Worm (Caenorhabditis elegans) whole organism, late embryonic: ENCODE data around the gene ippk-1.

Experiments used
- C08G9.2 ChIP-seq: sonication (generic microtip); optimal IDR thresholded peaks from 2 replicates; lab custom pipeline; 2016; ENCODE audit warnings: mild to moderate bottlenecking, missing genetic modification characterization, moderate library complexity, missing compliant biosample characterization
- K02D7.2 ChIP-seq: sonication (generic microtip); optimal IDR thresholded peaks from 2 replicates; lab custom pipeline; 2017; ENCODE audit warnings: mild to moderate bottlenecking, missing genetic modification characterization, missing compliant biosample characterization
- Y22D7AL.16 ChIP-seq: sonication (generic microtip); optimal IDR thresholded peaks from 2 replicates; lab custom pipeline; 2016; ENCODE audit warnings: missing genetic modification characterization, missing compliant biosample characterization
- ceh-14 ChIP-seq: sonication (generic microtip); optimal IDR thresholded peaks from 2 replicates; lab custom pipeline; 2016; ENCODE audit warnings: missing genotype, missing genetic modification characterization, missing compliant biosample characterization
- ceh-18 ChIP-seq: sonication (generic microtip); optimal IDR thresholded peaks from 2 replicates; lab custom pipeline; 2016; ENCODE audit warnings: missing genetic modification characterization, missing compliant biosample characterization
- ceh-22 ChIP-seq: sonication (generic microtip); optimal IDR thresholded peaks from 2 replicates; lab custom pipeline; 2017; ENCODE audit warnings: missing biosample characterization, missing genetic modification characterization
- ceh-31 ChIP-seq: sonication (generic microtip); optimal IDR thresholded peaks from 2 replicates; lab custom pipeline; 2016; ENCODE audit warnings: missing genetic modification characterization, missing compliant biosample characterization
- ceh-34 ChIP-seq: sonication (generic microtip); optimal IDR thresholded peaks from 2 replicates; lab custom pipeline; 2016; ENCODE audit warnings: mild to moderate bottlenecking, missing genetic modification characterization, missing compliant biosample characterization
- ceh-45 ChIP-seq: fragments of 200-800 bp; sonication (Bioruptor generic); IDR thresholded peaks from 2 replicates; pipeline ENCODE4 v1.3.6; 2022; ENCODE audit warnings: missing genetic modification reagents, missing genetic modification characterization, missing compliant biosample characterization
- ceh-48 ChIP-seq: sonication (generic microtip); optimal IDR thresholded peaks from 2 replicates; lab custom pipeline; 2016; ENCODE audit warnings: missing genetic modification characterization, inconsistent platforms, missing compliant biosample characterization
- ceh-6 ChIP-seq: fragments of 200-800 bp; sonication (Bioruptor generic); optimal IDR thresholded peaks from 2 replicates; lab custom pipeline; 2018; ENCODE audit warnings: mild to moderate bottlenecking, missing genetic modification characterization, missing compliant biosample characterization
- dve-1 ChIP-seq: sonication (generic microtip); optimal IDR thresholded peaks from 2 replicates; lab custom pipeline; 2017; ENCODE audit warnings: antibody characterized with exemption, mild to moderate bottlenecking, missing genetic modification characterization, missing compliant biosample characterization
- elt-2 ChIP-seq: sonication (generic microtip); optimal IDR thresholded peaks from 2 replicates; lab custom pipeline; 2016; ENCODE audit warnings: missing genetic modification reagents, missing genetic modification characterization, missing compliant biosample characterization
- fax-1 ChIP-seq: sonication (generic microtip); optimal IDR thresholded peaks from 2 replicates; lab custom pipeline; 2016; ENCODE audit warnings: missing genotype, missing genetic modification characterization, missing compliant biosample characterization
- fkh-10 ChIP-seq: fragments of 150-350 bp; optimal IDR thresholded peaks from 2 replicates; lab custom pipeline; 2014; ENCODE audit warnings: missing biosample characterization, missing genetic modification reagents, missing genetic modification characterization
- hlh-13 ChIP-seq: fragments of 200-800 bp; sonication (Bioruptor generic); optimal IDR thresholded peaks from 2 replicates; lab custom pipeline; 2018; ENCODE audit warnings: mild to moderate bottlenecking, missing genetic modification characterization, missing compliant biosample characterization
- hlh-30 ChIP-seq: sonication (generic microtip); optimal IDR thresholded peaks from 2 replicates; lab custom pipeline; 2017; ENCODE audit warnings: antibody characterized with exemption, missing genetic modification characterization, missing compliant biosample characterization; ENCODE audit not compliant: insufficient read depth
- hlh-6 ChIP-seq: sonication (generic microtip); optimal IDR thresholded peaks from 2 replicates; lab custom pipeline; 2016; ENCODE audit warnings: missing genotype, missing genetic modification characterization, missing compliant biosample characterization
- lin-11 ChIP-seq: fragments of 200-800 bp; sonication (Bioruptor generic); optimal IDR thresholded peaks from 2 replicates; lab custom pipeline; 2018; ENCODE audit warnings: mild to moderate bottlenecking, missing genetic modification characterization, missing compliant biosample characterization
- mec-3 ChIP-seq: sonication (generic microtip); optimal IDR thresholded peaks from 2 replicates; lab custom pipeline; 2016; ENCODE audit warnings: borderline replicate concordance, missing genetic modification characterization, missing compliant biosample characterization
- nhr-232 ChIP-seq: sonication (generic microtip); optimal IDR thresholded peaks from 2 replicates; lab custom pipeline; 2016; ENCODE audit warnings: missing genetic modification characterization, missing compliant biosample characterization
- npax-4 ChIP-seq: sonication (generic microtip); optimal IDR thresholded peaks from 2 replicates; lab custom pipeline; 2016; ENCODE audit warnings: missing genetic modification characterization, missing compliant biosample characterization
- pag-3 ChIP-seq: sonication (generic microtip); optimal IDR thresholded peaks from 2 replicates; lab custom pipeline; 2016; ENCODE audit warnings: missing compliant biosample characterization, missing genetic modification characterization, borderline replicate concordance
- ref-2 ChIP-seq: sonication (generic microtip); optimal IDR thresholded peaks from 2 replicates; lab custom pipeline; 2016; ENCODE audit warnings: missing genetic modification characterization, missing compliant biosample characterization
- sdc-2 ChIP-seq: sonication (generic microtip); optimal IDR thresholded peaks from 2 replicates; lab custom pipeline; 2016; ENCODE audit warnings: missing genotype, missing genetic modification characterization, missing compliant biosample characterization
- sox-2 ChIP-seq: fragments of 200-800 bp; sonication (Bioruptor generic); IDR thresholded peaks from 2 replicates; pipeline ENCODE4 v1.3.6; 2022; ENCODE audit warnings: missing genetic modification reagents, missing genetic modification characterization, missing compliant biosample characterization
- sox-4 ChIP-seq: sonication (generic microtip); optimal IDR thresholded peaks from 2 replicates; lab custom pipeline; 2017; ENCODE audit warnings: mild to moderate bottlenecking, missing genetic modification characterization, inconsistent platforms, missing compliant biosample characterization
- syd-9 ChIP-seq: sonication (generic microtip); optimal IDR thresholded peaks from 2 replicates; lab custom pipeline; 2016; ENCODE audit warnings: mild to moderate bottlenecking, missing genetic modification characterization, moderate library complexity, missing compliant biosample characterization
- tbx-2 ChIP-seq: sonication (generic microtip); optimal IDR thresholded peaks from 2 replicates; lab custom pipeline; 2016; ENCODE audit warnings: missing genetic modification characterization, missing compliant biosample characterization
- unc-42 ChIP-seq: sonication (generic microtip); optimal IDR thresholded peaks from 2 replicates; lab custom pipeline; 2016; ENCODE audit warnings: missing genotype, missing genetic modification characterization, missing compliant biosample characterization
- unc-86 ChIP-seq: sonication (generic microtip); optimal IDR thresholded peaks from 2 replicates; lab custom pipeline; 2016; ENCODE audit warnings: missing genetic modification characterization, missing compliant biosample characterization
- zip-5 ChIP-seq: sonication (generic microtip); optimal IDR thresholded peaks from 2 replicates; lab custom pipeline; 2016; ENCODE audit warnings: missing genetic modification characterization, missing compliant biosample characterization
- ztf-16 ChIP-seq: sonication (generic microtip); optimal IDR thresholded peaks from 2 replicates; lab custom pipeline; 2017; ENCODE audit warnings: missing genetic modification characterization, missing compliant biosample characterization

The ippk-1 gene

ce11 chrII:12052924-12053323 is 10.2 kb downstream of the ippk-1 start:
- TF ChIP-seq mec-3 (tag; lab: Kevin White, UChicago): no peak
- no peak for TF ChIP-seq ceh-22 (tag; lab: Kevin White, UChicago)
- TF ChIP-seq hlh-13 (GFP tag; lab: Kevin White, UChicago): no peak
- no peak for TF ChIP-seq ceh-31 (tag; lab: Kevin White, UChicago)
- TF ChIP-seq fax-1 (tag; lab: Kevin White, UChicago): no peak
- no peak for TF ChIP-seq ref-2
- TF ChIP-seq tbx-2: no peak
- TF ChIP-seq pag-3 (tag; lab: Kevin White, UChicago): no peak
- no peak for TF ChIP-seq lin-11 (tag; lab: Kevin White, UChicago)
- TF ChIP-seq unc-86 (tag; lab: Kevin White, UChicago): no peak

ce11 chrII:12053486-12053885 is 10.8 kb downstream of the ippk-1 start:
- no peak for TF ChIP-seq K02D7.2 (tag; lab: Kevin White, UChicago)
- TF ChIP-seq elt-2 (tag; lab: Kevin White, UChicago): peak; percentile 9
- no peak for TF ChIP-seq hlh-30 (tag; lab: Kevin White, UChicago)

- no peak for TF ChIP-seq lin-11 (tag; lab: Kevin White, UChicago)
- no peak for TF ChIP-seq ceh-31 (tag; lab: Kevin White, UChicago)
- TF ChIP-seq hlh-6 (tag; lab: Kevin White, UChicago): no peak
- no peak for TF ChIP-seq ceh-6 (GFP tag; lab: Kevin White, UChicago)
- no peak for TF ChIP-seq ceh-48 (tag; lab: Kevin White, UChicago)
- TF ChIP-seq ztf-16 (tag; lab: Kevin White, UChicago): no peak
Observed at ce11 chrII:12054150-12054549, 11.4 kb downstream of the ippk-1 start.

ce11 chrII:12054558-12054957 is 11.8 kb downstream of the ippk-1 start:
- no peak for TF ChIP-seq hlh-30 (tag; lab: Kevin White, UChicago)
- no peak for TF ChIP-seq ceh-18
- no peak for TF ChIP-seq zip-5 (tag; lab: Kevin White, UChicago)
- TF ChIP-seq, all 69 proteins: peak for 0

ce11 chrII:12055408-12056140 is 12.9 kb downstream of the ippk-1 start:
- TF ChIP-seq syd-9: no peak
- no peak for TF ChIP-seq fax-1 (tag; lab: Kevin White, UChicago)
- no peak for TF ChIP-seq fkh-10 (GFP tag; lab: Kevin White, UChicago)
- TF ChIP-seq dve-1 (tag; lab: Kevin White, UChicago): no peak
- no peak for TF ChIP-seq sox-4 (tag; lab: Kevin White, UChicago)
- no peak for TF ChIP-seq sox-2 (GFP tag; lab: Robert Waterston, UW)
- no peak for TF ChIP-seq C08G9.2 (tag; lab: Kevin White, UChicago)
- TF ChIP-seq mec-3 (tag; lab: Kevin White, UChicago): no peak
- no peak for TF ChIP-seq nhr-232
- no peak for TF ChIP-seq npax-4 (tag; lab: Kevin White, UChicago)
- no peak for TF ChIP-seq ceh-34 (tag; lab: Kevin White, UChicago)
- no peak for TF ChIP-seq unc-42 (tag; lab: Kevin White, UChicago)
- TF ChIP-seq sdc-2 (tag; lab: Kevin White, UChicago): no peak
- TF ChIP-seq ceh-45 (GFP tag; lab: Robert Waterston, UW): no peak
- TF ChIP-seq ceh-14: no peak
- TF ChIP-seq zip-5 (tag; lab: Kevin White, UChicago): no peak
- TF ChIP-seq Y22D7AL.16 (tag; lab: Kevin White, UChicago): no peak
